Worm (Caenorhabditis elegans): Measurements from ENCODE around the gene T16A1.10.
A peak's percentile ranks its signal among the peaks of the same experiment; 100 is the strongest.

- peak; percentile 22; the same call in 1 of the 2 replicates for TF ChIP-seq dmd-6 (GFP tag; IDR thresholded peaks at IDR 0.05)
- no peak for TF ChIP-seq tra-1 (GFP tag; IDR thresholded peaks at IDR 0.05)
- TF ChIP-seq nhr-76 (tag; optimal IDR thresholded peaks at IDR 0.05), result no peak
- TF ChIP-seq ces-1 (GFP tag; optimal IDR thresholded peaks at IDR 0.05), result no peak
- no peak for TF ChIP-seq ztf-11 (tag; optimal IDR thresholded peaks at IDR 0.05)
- no peak for TF ChIP-seq unc-130 (GFP tag; optimal IDR thresholded peaks at IDR 0.05)
- TF ChIP-seq lin-13 (GFP tag; optimal IDR thresholded peaks at IDR 0.05), result no peak
- no peak for TF ChIP-seq ctbp-1 (GFP tag; IDR thresholded peaks at IDR 0.05)
- TF ChIP-seq R02D3.7 (tag; optimal IDR thresholded peaks at IDR 0.05), result no peak
- no peak for TF ChIP-seq unc-62 (GFP tag; optimal IDR thresholded peaks at IDR 0.05 in 1 of 2)
- TF ChIP-seq unc-62 (tag; optimal IDR thresholded peaks at IDR 0.05), result no peak
- no peak for TF ChIP-seq egl-43 (GFP tag; IDR thresholded peaks at IDR 0.05)
- TF ChIP-seq unc-39 (tag; optimal IDR thresholded peaks at IDR 0.05), result no peak
- TF ChIP-seq pha-4 (GFP tag; IDR thresholded peaks at IDR 0.05), result no peak
- TF ChIP-seq pha-4 (tag; optimal IDR thresholded peaks at IDR 0.05), result no peak
These were observed 30.9 kb upstream of the T16A1.10 start for ce11 chrII:2122762-2123161.

All from whole organism, L4 larva.